Worm (Caenorhabditis elegans) whole organism, early embryonic: ENCODE data around the gene F26F2.10.

ENCODE experiments used
- B0310.2 ChIP-seq: sonication (generic microtip); optimal IDR thresholded peaks from 2 replicates; lab custom pipeline; 2016; ENCODE audit warnings: mild to moderate bottlenecking, missing genetic modification characterization, missing compliant biosample characterization
- F13C5.2 ChIP-seq: sonication (generic microtip); optimal IDR thresholded peaks from 2 replicates; lab custom pipeline; 2017; ENCODE audit warnings: mild to moderate bottlenecking, missing genetic modification characterization, inconsistent platforms, missing compliant biosample characterization
- aly-1 ChIP-seq: sonication (generic microtip); optimal IDR thresholded peaks from 2 replicates; lab custom pipeline; 2016; ENCODE audit warnings: missing genetic modification characterization, missing compliant biosample characterization
- ama-1 ChIP-seq: fragments of 150-350 bp; optimal IDR thresholded peaks from 2 replicates; lab custom pipeline; 2014
- ceh-13 ChIP-seq: fragments of 200-800 bp; sonication (Bioruptor generic); optimal IDR thresholded peaks from 2 replicates; lab custom pipeline; 2018; ENCODE audit warnings: mild to moderate bottlenecking, missing genetic modification characterization, missing compliant biosample characterization
- ceh-36 ChIP-seq: sonication (generic microtip); optimal IDR thresholded peaks from 2 replicates; lab custom pipeline; 2016; ENCODE audit warnings: missing genetic modification characterization, inconsistent platforms, missing compliant biosample characterization
- flt-1 ChIP-seq: fragments of 200-800 bp; sonication (Bioruptor generic); IDR thresholded peaks from 2 replicates; pipeline ENCODE4 v1.3.6; 2022; ENCODE audit warnings: missing genetic modification characterization, missing compliant biosample characterization
- hmbx-1 ChIP-seq: sonication (generic microtip); optimal IDR thresholded peaks from 2 replicates; lab custom pipeline; 2016; ENCODE audit warnings: mild to moderate bottlenecking, missing genetic modification characterization, missing compliant biosample characterization
- hmg-4 ChIP-seq: fragments of 200-800 bp; sonication (Bioruptor generic); optimal IDR thresholded peaks from 2 replicates; lab custom pipeline; 2018; ENCODE audit warnings: mild to moderate bottlenecking, missing genetic modification characterization, missing compliant biosample characterization
- hnd-1 ChIP-seq: sonication (generic microtip); optimal IDR thresholded peaks from 2 replicates; lab custom pipeline; 2016; ENCODE audit warnings: missing genetic modification characterization, missing compliant biosample characterization
- pes-1 ChIP-seq: fragments of 200-800 bp; sonication (Bioruptor generic); IDR thresholded peaks from 2 replicates; pipeline ENCODE4 v1.3.6; 2022; ENCODE audit warnings: missing genetic modification reagents, missing genetic modification characterization, missing compliant biosample characterization
- scrt-1 ChIP-seq: fragments of 200-800 bp; sonication (Bioruptor generic); IDR thresholded peaks from 2 replicates; pipeline ENCODE4 v1.3.6; 2022; ENCODE audit warnings: missing genetic modification characterization, missing compliant biosample characterization
- sea-1 ChIP-seq: fragments of 200-800 bp; sonication (Bioruptor generic); conservative IDR thresholded peaks from 2 replicates; pipeline ENCODE4 v1.3.6; 2022; ENCODE audit warnings: missing genetic modification characterization, missing compliant biosample characterization
- tbx-37 ChIP-seq: fragments of 200-800 bp; sonication (Bioruptor generic); conservative IDR thresholded peaks from 2 replicates; pipeline ENCODE4 v1.3.6; 2022; ENCODE audit warnings: missing genetic modification reagents, missing genetic modification characterization, missing compliant biosample characterization

- TF ChIP-seq tbx-37 (GFP tag; lab: Robert Waterston, UW) (no peak), ama-1 (lab: Kevin White, UChicago) (no peak), B0310.2 (tag; lab: Kevin White, UChicago) (no peak), hmg-4 (GFP tag; lab: Kevin White, UChicago) (no peak), flt-1 (GFP tag; lab: Robert Waterston, UW) (no peak), ceh-36 (tag; lab: Kevin White, UChicago) (no peak), sea-1 (no peak), ceh-13 (GFP tag; lab: Kevin White, UChicago) (no peak), hnd-1 (no peak), F13C5.2 (tag; lab: Kevin White, UChicago) (no peak), hmbx-1 (tag; lab: Kevin White, UChicago) (no peak), scrt-1 (GFP tag; lab: Robert Waterston, UW) (no peak), pes-1 (GFP tag; lab: Robert Waterston, UW) (no peak), aly-1 (no peak)
These were observed 36.6 kb upstream of the F26F2.10 start, which contains the start of gene F46B3.14 for ce11 chrV:20631255-20631654.
